Fruit fly (Drosophila melanogaster) whole organism, prepupa: ENCODE results near the gene NTPase.
A peak's percentile ranks its signal among the peaks of the same experiment; 100 is the strongest.

ENCODE experiments used
- Blimp-1 ChIP-seq: fragments of 200-800 bp; sonication (Bioruptor generic); optimal IDR thresholded peaks from 3 replicates; lab custom pipeline; 2017; ENCODE audit warnings: missing biosample characterization, missing genetic modification characterization, mild to moderate bottlenecking, moderate library complexity, missing genetic modification reagents
- CG10631 ChIP-seq: fragments of 200-800 bp; sonication (Bioruptor generic); optimal IDR thresholded peaks from 2 replicates; lab custom pipeline; 2016; ENCODE audit warnings: missing biosample characterization, missing genetic modification characterization
- CG11294 ChIP-seq: fragments of 200-800 bp; sonication (Bioruptor generic); IDR thresholded peaks from 2 replicates; pipeline ENCODE4 v1.3.6; 2022; ENCODE audit warnings: missing biosample characterization, missing genetic modification characterization
- CG11762 ChIP-seq: fragments of 200-800 bp; sonication (Bioruptor generic); optimal IDR thresholded peaks from 3 replicates; lab custom pipeline; 2016; ENCODE audit warnings: missing biosample characterization, missing genetic modification characterization; ENCODE audit not compliant: insufficient read depth
- CG11902 ChIP-seq: fragments of 200-800 bp; sonication (Bioruptor generic); optimal IDR thresholded peaks from 3 replicates; lab custom pipeline; 2016; ENCODE audit warnings: missing biosample characterization, missing genetic modification characterization
- CG15336 ChIP-seq: fragments of 200-800 bp; sonication (Bioruptor generic); IDR thresholded peaks from 2 replicates; pipeline ENCODE4 v1.3.6; 2022; ENCODE audit warnings: missing biosample characterization, missing genetic modification characterization
- CG1621 ChIP-seq: fragments of 200-800 bp; sonication (Bioruptor generic); optimal IDR thresholded peaks from 3 replicates; lab custom pipeline; 2018; ENCODE audit warnings: missing biosample characterization, mild to moderate bottlenecking, missing genetic modification characterization
- CG31627 ChIP-seq: fragments of 200-800 bp; sonication (Bioruptor generic); optimal IDR thresholded peaks from 3 replicates; lab custom pipeline; 2016; ENCODE audit warnings: missing biosample characterization, missing genetic modification characterization
- CG32006 ChIP-seq: fragments of 200-800 bp; sonication (Bioruptor generic); optimal IDR thresholded peaks from 3 replicates; lab custom pipeline; 2017; ENCODE audit warnings: missing biosample characterization, mild to moderate bottlenecking, missing genetic modification characterization
- CG3919 ChIP-seq: fragments of 200-800 bp; sonication (Bioruptor generic); optimal IDR thresholded peaks from 3 replicates; lab custom pipeline; 2016; ENCODE audit warnings: missing biosample characterization, missing genetic modification characterization
- CG6163 ChIP-seq: fragments of 200-800 bp; sonication (Bioruptor generic); IDR thresholded peaks from 3 replicates; pipeline ENCODE4 v1.3.6; 2022; ENCODE audit warnings: missing biosample characterization, missing genetic modification characterization
- CG6276 ChIP-seq: fragments of 200-800 bp; sonication (Bioruptor generic); optimal IDR thresholded peaks from 2 replicates; lab custom pipeline; 2017; ENCODE audit warnings: missing biosample characterization, mild to moderate bottlenecking, missing genetic modification characterization
- CG6792 ChIP-seq: fragments of 200-800 bp; sonication (Bioruptor generic); optimal IDR thresholded peaks from 3 replicates; lab custom pipeline; 2016; ENCODE audit warnings: missing biosample characterization, missing genetic modification characterization
- CG7368 ChIP-seq: fragments of 200-800 bp; sonication (Bioruptor generic); optimal IDR thresholded peaks from 3 replicates; lab custom pipeline; 2016; ENCODE audit warnings: missing biosample characterization, missing genetic modification characterization
- CG8119 ChIP-seq: fragments of 200-800 bp; sonication (Bioruptor generic); IDR thresholded peaks from 3 replicates; pipeline ENCODE4 v1.3.6; 2022; ENCODE audit warnings: missing biosample characterization, missing genetic modification characterization
- CG8319 ChIP-seq: fragments of 200-800 bp; sonication (Bioruptor generic); optimal IDR thresholded peaks from 3 replicates; lab custom pipeline; 2016; ENCODE audit warnings: missing biosample characterization, missing genetic modification characterization
- CG8632 ChIP-seq: fragments of 200-800 bp; sonication (Bioruptor generic); optimal IDR thresholded peaks from 3 replicates; lab custom pipeline; 2016; ENCODE audit warnings: missing biosample characterization, missing genetic modification characterization
- Eip75B ChIP-seq: fragments of 200-800 bp; sonication (Bioruptor generic); optimal IDR thresholded peaks from 3 replicates; lab custom pipeline; 2016; ENCODE audit warnings: missing biosample characterization, missing genetic modification characterization
- Eip78C ChIP-seq: fragments of 200-800 bp; sonication (Bioruptor generic); peaks from one replicate; lab custom pipeline; 2016; ENCODE audit warnings: missing biosample characterization, missing genetic modification characterization
- Ets96B ChIP-seq: fragments of 200-800 bp; optimal IDR thresholded peaks from 2 replicates; lab custom pipeline; 2019; ENCODE audit warnings: missing biosample characterization, mild to moderate bottlenecking, missing genetic modification characterization, moderate library complexity
- Hr38 ChIP-seq: sonication (Bioruptor generic); optimal IDR thresholded peaks from 2 replicates; lab custom pipeline; 2016; ENCODE audit warnings: missing biosample characterization, missing genetic modification characterization
- Hr39 ChIP-seq: fragments of 200-800 bp; sonication (Bioruptor generic); optimal IDR thresholded peaks from 2 replicates; lab custom pipeline; 2016; ENCODE audit warnings: missing biosample characterization, missing genetic modification characterization
- Hr4 ChIP-seq: fragments of 200-800 bp; sonication (Bioruptor generic); optimal IDR thresholded peaks from 3 replicates; lab custom pipeline; 2016; ENCODE audit warnings: missing biosample characterization, missing genetic modification characterization
- Lpt ChIP-seq: fragments of 200-800 bp; sonication (Bioruptor generic); optimal IDR thresholded peaks from 3 replicates; lab custom pipeline; 2016; ENCODE audit warnings: missing biosample characterization, missing genetic modification characterization
- Met ChIP-seq: fragments of 200-800 bp; sonication (Bioruptor generic); optimal IDR thresholded peaks from 3 replicates; lab custom pipeline; 2016; ENCODE audit warnings: missing biosample characterization, missing genetic modification characterization
- OdsH ChIP-seq: fragments of 200-800 bp; sonication (Bioruptor generic); optimal IDR thresholded peaks from 3 replicates; lab custom pipeline; 2016; ENCODE audit warnings: missing biosample characterization, missing genetic modification characterization
- Sox15 ChIP-seq: fragments of 200-800 bp; sonication (Bioruptor generic); optimal IDR thresholded peaks from 3 replicates; lab custom pipeline; 2016; ENCODE audit warnings: missing biosample characterization, missing genetic modification characterization
- achi ChIP-seq: fragments of 200-800 bp; sonication (Bioruptor generic); optimal IDR thresholded peaks from 3 replicates; lab custom pipeline; 2016; ENCODE audit warnings: missing biosample characterization, missing genetic modification characterization
- acj6 ChIP-seq: fragments of 200-800 bp; sonication (Bioruptor generic); optimal IDR thresholded peaks from 3 replicates; lab custom pipeline; 2016; ENCODE audit warnings: missing biosample characterization, missing genetic modification characterization
- dac ChIP-seq: fragments of 200-800 bp; sonication (Bioruptor generic); optimal IDR thresholded peaks from 2 replicates; lab custom pipeline; 2017; ENCODE audit warnings: missing biosample characterization, mild to moderate bottlenecking, missing genetic modification characterization
- dsx ChIP-seq: fragments of 200-800 bp; optimal IDR thresholded peaks from 3 replicates; lab custom pipeline; 2019; ENCODE audit warnings: missing biosample characterization, mild to moderate bottlenecking, missing genetic modification characterization, moderate library complexity; ENCODE audit not compliant: poor library complexity, severe bottlenecking
- eg ChIP-seq: fragments of 200-800 bp; sonication (Bioruptor generic); IDR thresholded peaks from 3 replicates; pipeline ENCODE4 v1.3.6; 2022; ENCODE audit warnings: missing biosample characterization, missing genetic modification characterization
- esn ChIP-seq: fragments of 200-800 bp; sonication (Bioruptor generic); optimal IDR thresholded peaks from 2 replicates; lab custom pipeline; 2016; ENCODE audit warnings: missing biosample characterization, mild to moderate bottlenecking, missing genetic modification characterization, moderate library complexity
- fd59A ChIP-seq: fragments of 200-800 bp; sonication (Bioruptor generic); optimal IDR thresholded peaks from 2 replicates; lab custom pipeline; 2017; ENCODE audit warnings: missing biosample characterization, mild to moderate bottlenecking, missing genetic modification characterization, missing genetic modification reagents
- fkh ChIP-seq: fragments of 200-800 bp; sonication (Bioruptor generic); optimal IDR thresholded peaks from 3 replicates; lab custom pipeline; 2017; ENCODE audit warnings: missing biosample characterization, mild to moderate bottlenecking, missing genetic modification characterization, moderate library complexity
- lz ChIP-seq: fragments of 200-800 bp; sonication (Bioruptor generic); optimal IDR thresholded peaks from 3 replicates; lab custom pipeline; 2016; ENCODE audit warnings: missing biosample characterization, missing genetic modification characterization
- pdm3 ChIP-seq: fragments of 200-800 bp; sonication (Bioruptor generic); optimal IDR thresholded peaks from 3 replicates; lab custom pipeline; 2016; ENCODE audit warnings: missing biosample characterization, missing genetic modification characterization
- salr ChIP-seq, 2 experiments: fragments of 200-800 bp; sonication (Bioruptor generic); optimal IDR thresholded peaks; 3 replicates each; lab custom pipeline; 2016 to 2018; ENCODE audit warnings: missing biosample characterization in 2 of 2, missing genetic modification characterization in 2 of 2, mild to moderate bottlenecking in 1 of 2
- spab ChIP-seq: fragments of 200-800 bp; sonication (Bioruptor generic); optimal IDR thresholded peaks from 2 replicates; lab custom pipeline; 2017; ENCODE audit warnings: missing biosample characterization, mild to moderate bottlenecking, missing genetic modification characterization, missing genetic modification reagents
- svp ChIP-seq: fragments of 200-800 bp; sonication (Bioruptor generic); peaks from one replicate; lab custom pipeline; 2016; ENCODE audit warnings: missing biosample characterization, missing genetic modification characterization
- topi ChIP-seq: fragments of 200-800 bp; sonication (Bioruptor generic); optimal IDR thresholded peaks from 3 replicates; lab custom pipeline; 2016; ENCODE audit warnings: missing biosample characterization, missing genetic modification characterization
- vri ChIP-seq: fragments of 200-800 bp; sonication (Bioruptor generic); optimal IDR thresholded peaks from 3 replicates; lab custom pipeline; 2016; ENCODE audit warnings: missing biosample characterization, mild to moderate bottlenecking, missing genetic modification characterization

NTPase gene

dm6 chr2L:2865560-2866309 lies 19.9 kb downstream of the NTPase start:
- TF ChIP-seq Met (GFP tag; lab: Kevin White, UChicago) (no peak), vri (GFP tag; lab: Kevin White, UChicago) (peak; percentile 70), esn (GFP tag; lab: Kevin White, UChicago) (no peak), Eip78C (GFP tag; lab: Kevin White, UChicago) (peak; percentile 42)

dm6 chr2L:2864601-2865000 lies 21.0 kb downstream of the NTPase start:
- 0 out of 3 replicates have a peak, but pooled peaks have one; percentile 27 for TF ChIP-seq eg (GFP tag; lab: Robert Waterston, UW)
- no peak for TF ChIP-seq CG11762
- no peak for TF ChIP-seq Eip78C (GFP tag; lab: Kevin White, UChicago)
- TF ChIP-seq Hr4 (GFP tag; lab: Kevin White, UChicago), result no peak
- TF ChIP-seq salr (GFP tag; optimal IDR thresholded peaks at IDR 0.05; lab: Kevin White, UChicago), result no peak
- no peak for TF ChIP-seq CG15336 (GFP tag; lab: Robert Waterston, UW)
- no peak for TF ChIP-seq svp (GFP tag; lab: Kevin White, UChicago)
- no peak for TF ChIP-seq CG31627
- TF ChIP-seq CG10631 (GFP tag; lab: Kevin White, UChicago), result no peak
- peak; percentile 95 for TF ChIP-seq fkh (GFP tag; lab: Kevin White, UChicago)
- TF ChIP-seq CG7368 (GFP tag; lab: Kevin White, UChicago), result no peak
- TF ChIP-seq spab (GFP tag; lab: Kevin White, UChicago), result no peak
- no peak for TF ChIP-seq Sox15 (GFP tag; lab: Kevin White, UChicago)
- no peak for TF ChIP-seq topi (GFP tag; lab: Kevin White, UChicago)
- no peak for TF ChIP-seq CG1621 (tag; lab: Kevin White, UChicago)
- no peak for TF ChIP-seq CG11294 (GFP tag; lab: Robert Waterston, UW)
- no peak for TF ChIP-seq Met (GFP tag; lab: Kevin White, UChicago)

dm6 chr2L:2862621-2862962 lies 23.1 kb downstream of the NTPase start:
- TF ChIP-seq CG8119 (GFP tag; lab: Robert Waterston, UW), result peak; percentile 34; the same call in 1 of the 3 replicates
- TF ChIP-seq pdm3 (GFP tag; lab: Kevin White, UChicago), result no peak

- TF ChIP-seq CG6163, result peak; percentile 44; the same call in 1 of the 3 replicates
- no peak for TF ChIP-seq OdsH (GFP tag; lab: Kevin White, UChicago)
- peak; percentile 24 for TF ChIP-seq CG3919 (GFP tag; lab: Kevin White, UChicago)
- no peak for TF ChIP-seq pdm3 (GFP tag; lab: Kevin White, UChicago)
- no peak for TF ChIP-seq lz
- TF ChIP-seq Lpt (GFP tag; lab: Kevin White, UChicago), result peak; percentile 31
- TF ChIP-seq CG10631 (GFP tag; lab: Kevin White, UChicago), result no peak
- peak; percentile 8 for TF ChIP-seq achi (GFP tag; lab: Kevin White, UChicago)
- TF ChIP-seq CG6276 (GFP tag; lab: Kevin White, UChicago), result peak; percentile 31
- peak; percentile 5 for TF ChIP-seq Hr4 (GFP tag; lab: Kevin White, UChicago)
- TF ChIP-seq CG7368 (GFP tag; lab: Kevin White, UChicago), result no peak
- peak; percentile 61 for TF ChIP-seq CG32006 (GFP tag; lab: Kevin White, UChicago)
- TF ChIP-seq CG8319, result no peak
- TF ChIP-seq Eip75B, result peak; percentile 16
- TF ChIP-seq acj6, result no peak
- peak; percentile 39 for TF ChIP-seq esn (GFP tag; lab: Kevin White, UChicago)
- TF ChIP-seq eg (GFP tag; lab: Robert Waterston, UW), result peak; percentile 75
- no peak for TF ChIP-seq CG31627
- no peak for TF ChIP-seq CG11762
- peak; percentile 18 for TF ChIP-seq dac
- peak; percentile 11 for TF ChIP-seq fd59A (GFP tag; lab: Kevin White, UChicago)
- peak; percentile 23 for TF ChIP-seq Ets96B (tag; lab: Kevin White, UChicago)
- TF ChIP-seq CG11902 (GFP tag; lab: Kevin White, UChicago), result no peak
- no peak for TF ChIP-seq Hr39 (GFP tag; lab: Kevin White, UChicago)
- no peak for TF ChIP-seq CG6792
- TF ChIP-seq dsx (GFP tag; lab: Kevin White, UChicago), result no peak
- no peak for TF ChIP-seq Blimp-1
- peak; percentile 89 for TF ChIP-seq CG1621 (tag; lab: Kevin White, UChicago)
- TF ChIP-seq Eip78C (GFP tag; lab: Kevin White, UChicago), result peak; percentile 70
- TF ChIP-seq CG8632 (GFP tag; lab: Kevin White, UChicago), result no peak
- peak; percentile 14 for TF ChIP-seq svp (GFP tag; lab: Kevin White, UChicago)
- TF ChIP-seq Hr38 (GFP tag; lab: Kevin White, UChicago), result no peak
Observed at dm6 chr2L:2861885-2862620, 23.6 kb downstream of the NTPase start.
